Fruit fly (Drosophila melanogaster) whole organism, adult: ENCODE results near the gene CG8173.

Experiments used
- CG11617 ChIP-seq: fragments of 200-800 bp; sonication (Bioruptor generic); optimal IDR thresholded peaks from 2 replicates; lab custom pipeline; 2017; ENCODE audit warnings: mild to moderate bottlenecking, missing biosample characterization, missing genetic modification reagents, missing genetic modification characterization
- CG12768 ChIP-seq: fragments of 200-800 bp; sonication (Bioruptor generic); optimal IDR thresholded peaks from 2 replicates; lab custom pipeline; 2017; ENCODE audit warnings: missing biosample characterization, missing genetic modification characterization, mild to moderate bottlenecking, moderate library complexity, missing genetic modification reagents
- CG7045 ChIP-seq: fragments of 200-800 bp; sonication (Bioruptor generic); optimal IDR thresholded peaks from 2 replicates; lab custom pipeline; 2017; ENCODE audit warnings: missing biosample characterization, mild to moderate bottlenecking, missing genetic modification characterization
- CG7101 ChIP-seq: fragments of 200-800 bp; sonication (Bioruptor generic); optimal IDR thresholded peaks from 2 replicates; lab custom pipeline; 2018; ENCODE audit warnings: missing biosample characterization, mild to moderate bottlenecking, missing genetic modification characterization, moderate library complexity
- Clk ChIP-seq: fragments of 200-800 bp; sonication (Bioruptor generic); optimal IDR thresholded peaks from 2 replicates; lab custom pipeline; 2017; ENCODE audit warnings: missing biosample characterization, missing genetic modification characterization
- Crg-1 ChIP-seq: fragments of 200-800 bp; sonication (Bioruptor generic); optimal IDR thresholded peaks from 2 replicates; lab custom pipeline; 2016; ENCODE audit warnings: missing biosample characterization, missing genetic modification characterization
- Hr96 ChIP-seq: fragments of 200-800 bp; sonication (Bioruptor generic); optimal IDR thresholded peaks from 2 replicates; lab custom pipeline; 2016; ENCODE audit warnings: missing biosample characterization, missing genetic modification characterization
- Mnt ChIP-seq: fragments of 200-800 bp; sonication (Bioruptor generic); optimal IDR thresholded peaks from 2 replicates; lab custom pipeline; 2016; ENCODE audit warnings: missing biosample characterization, mild to moderate bottlenecking, missing genetic modification characterization
- bab1 ChIP-seq: fragments of 200-800 bp; sonication (Bioruptor generic); optimal IDR thresholded peaks from 3 replicates; lab custom pipeline; 2019; ENCODE audit warnings: missing biosample characterization, mild to moderate bottlenecking, missing genetic modification characterization, moderate library complexity
- cnc ChIP-seq, 2 experiments: fragments of >200 bp; optimal IDR thresholded peaks; 2 replicates each; lab custom pipeline; 2017
- ovo ChIP-seq: fragments of 200-800 bp; sonication (Bioruptor generic); optimal IDR thresholded peaks from 2 replicates; lab custom pipeline; 2016; ENCODE audit warnings: missing biosample characterization, missing genetic modification characterization
- pad ChIP-seq: fragments of 200-800 bp; sonication (Bioruptor generic); optimal IDR thresholded peaks from 3 replicates; lab custom pipeline; 2017; ENCODE audit warnings: missing biosample characterization, missing genetic modification characterization, mild to moderate bottlenecking, moderate library complexity, missing genetic modification reagents
- tj ChIP-seq: fragments of 200-800 bp; sonication (Bioruptor generic); optimal IDR thresholded peaks from 3 replicates; lab custom pipeline; 2017; ENCODE audit warnings: missing biosample characterization, mild to moderate bottlenecking, missing genetic modification characterization, moderate library complexity
- toe ChIP-seq: fragments of 200-800 bp; sonication (Bioruptor generic); optimal IDR thresholded peaks from 2 replicates; lab custom pipeline; 2016; ENCODE audit warnings: missing biosample characterization, missing genetic modification characterization

DNA sequence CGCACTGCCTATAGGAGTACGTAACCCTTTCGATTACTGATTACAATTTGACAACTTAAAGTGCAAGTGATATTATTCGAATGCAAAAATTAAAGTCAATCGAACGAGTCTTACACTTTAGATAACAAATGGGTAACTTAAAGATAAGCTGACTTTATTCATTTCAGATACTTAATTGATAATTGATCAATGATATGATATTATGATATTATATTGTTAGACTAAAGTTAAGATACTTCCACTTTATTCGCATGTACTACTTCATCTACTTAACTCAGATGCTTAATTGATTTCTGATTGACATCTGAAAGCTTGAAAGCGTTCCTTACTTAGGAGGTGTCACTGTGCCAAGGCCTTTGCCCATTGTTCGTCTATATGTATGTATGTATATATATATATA is 23.3 kb downstream of the CG8173 start:
- no peak for TF ChIP-seq CG7101 (tag; lab: Kevin White, UChicago)
- no peak for TF ChIP-seq toe
- no peak for TF ChIP-seq Hr96
- no peak for TF ChIP-seq CG12768 (GFP tag; lab: Kevin White, UChicago)
- TF ChIP-seq CG11617 = no peak
- no peak for TF ChIP-seq Clk (GFP tag; lab: Kevin White, UChicago)
- no peak for TF ChIP-seq pad (GFP tag; lab: Kevin White, UChicago)
- TF ChIP-seq ovo (GFP tag; lab: Kevin White, UChicago) = no peak
- no peak for TF ChIP-seq bab1 (GFP tag; lab: Kevin White, UChicago)
- TF ChIP-seq Crg-1 = no peak
- no peak for TF ChIP-seq tj
- TF ChIP-seq cnc (optimal IDR thresholded peaks at IDR 0.05; lab: Kevin White, UChicago) = no peak
- no peak for TF ChIP-seq CG7045 (GFP tag; lab: Kevin White, UChicago)
- no peak for TF ChIP-seq Mnt (GFP tag; lab: Kevin White, UChicago)
